Worm (Caenorhabditis elegans) whole organism, L4/young adult: ENCODE results near the gene K09F6.10.

Source experiments
- W03F9.2 ChIP-seq: fragments of 150-350 bp; optimal IDR thresholded peaks from 2 replicates; lab custom pipeline; 2014; ENCODE audit warnings: missing biosample characterization, missing genetic modification characterization
- dao-5 ChIP-seq: sonication (generic microtip); optimal IDR thresholded peaks from 2 replicates; lab custom pipeline; 2016; ENCODE audit warnings: missing genotype, missing genetic modification characterization, moderate library complexity, missing compliant biosample characterization
- him-1 ChIP-seq: sonication (generic microtip); optimal IDR thresholded peaks from 2 replicates; lab custom pipeline; 2016; ENCODE audit warnings: missing genotype, missing genetic modification reagents, missing genetic modification characterization, missing compliant biosample characterization

DNA sequence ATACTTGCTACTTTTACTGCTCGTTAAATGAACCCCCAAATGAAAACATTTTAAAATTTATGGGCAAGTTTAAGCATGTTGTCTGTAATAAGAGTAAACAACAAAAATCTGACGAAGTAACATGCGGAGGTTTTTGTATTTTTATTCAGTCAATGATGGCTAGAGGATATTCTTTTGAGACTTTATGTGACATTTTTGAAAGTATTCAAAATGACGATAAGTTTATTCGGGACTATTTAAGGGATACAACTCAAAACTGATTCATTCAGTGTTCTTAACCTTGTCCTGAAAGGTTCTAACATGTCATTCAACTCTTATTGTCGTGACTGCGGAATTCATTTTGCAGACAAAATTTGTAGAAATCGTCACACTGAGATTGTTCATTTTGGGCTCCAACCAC lies 8.8 kb downstream of the K09F6.10 start, which contains the start of gene K09F6.11:
- TF ChIP-seq W03F9.2 (tag; lab: Kevin White, UChicago) (no peak), dao-5 (tag; lab: Kevin White, UChicago) (no peak), him-1 (tag; lab: Kevin White, UChicago) (no peak)
